Worm (Caenorhabditis elegans) whole organism, L2 larva: ENCODE measurements around the gene D1005.5.

ENCODE experiments used
- C34F6.9 ChIP-seq: fragments of 150-350 bp; optimal IDR thresholded peaks from 2 replicates; lab custom pipeline; 2014; ENCODE audit warnings: missing biosample characterization, missing genetic modification characterization
- F13H6.1 ChIP-seq: sonication (generic microtip); optimal IDR thresholded peaks from 2 replicates; lab custom pipeline; 2016; ENCODE audit warnings: missing genetic modification characterization, missing compliant biosample characterization
- Y55F3AM.14 ChIP-seq: fragments of 200-800 bp; sonication (Bioruptor generic); optimal IDR thresholded peaks from 2 replicates; lab custom pipeline; 2018; ENCODE audit warnings: mild to moderate bottlenecking, missing genetic modification characterization, missing compliant biosample characterization
- ZK546.5 ChIP-seq: sonication (generic microtip); optimal IDR thresholded peaks from 2 replicates; lab custom pipeline; 2017; ENCODE audit warnings: missing biosample characterization, missing genetic modification characterization
- aly-2 ChIP-seq: fragments of 150-350 bp; optimal IDR thresholded peaks from 2 replicates; lab custom pipeline; 2014; ENCODE audit warnings: missing biosample characterization, missing genetic modification characterization
- ama-1 ChIP-seq: fragments of 150-350 bp; optimal IDR thresholded peaks from 2 replicates; lab custom pipeline; 2018; ENCODE audit warnings: inconsistent platforms
- blmp-1 ChIP-seq: sonication (generic microtip); optimal IDR thresholded peaks from 2 replicates; lab custom pipeline; 2017; ENCODE audit warnings: missing genetic modification characterization, mild to moderate bottlenecking, missing compliant biosample characterization, antibody characterized with exemption, moderate library complexity; ENCODE audit not compliant: insufficient read depth
- crh-2 ChIP-seq: sonication (generic microtip); optimal IDR thresholded peaks from 2 replicates; lab custom pipeline; 2017; ENCODE audit warnings: missing biosample characterization, missing genetic modification characterization
- egl-27 ChIP-seq: sonication (generic microtip); optimal IDR thresholded peaks from 3 replicates; lab custom pipeline; 2017; ENCODE audit warnings: missing biosample characterization, missing genetic modification reagents, missing genetic modification characterization
- elt-1 ChIP-seq: fragments of 150-350 bp; optimal IDR thresholded peaks from 2 replicates; lab custom pipeline; 2014; ENCODE audit warnings: missing biosample characterization, missing genetic modification characterization
- fos-1 ChIP-seq: fragments of 150-350 bp; optimal IDR thresholded peaks from 2 replicates; lab custom pipeline; 2014; ENCODE audit warnings: missing biosample characterization, missing genetic modification characterization
- gmeb-1 ChIP-seq: fragments of 150-350 bp; optimal IDR thresholded peaks from 2 replicates; lab custom pipeline; 2014; ENCODE audit warnings: missing biosample characterization, missing genetic modification characterization
- lin-11 ChIP-seq: fragments of 150-350 bp; sonication (generic microtip); optimal IDR thresholded peaks from 2 replicates; lab custom pipeline; 2014; ENCODE audit warnings: missing biosample characterization, missing genetic modification characterization, inconsistent platforms, mixed read lengths
- lin-13 ChIP-seq: fragments of 150-350 bp; optimal IDR thresholded peaks from 2 replicates; lab custom pipeline; 2014; ENCODE audit warnings: missing biosample characterization, missing genetic modification reagents, missing genetic modification characterization
- lin-39 ChIP-seq: fragments of 150-350 bp; optimal IDR thresholded peaks from 2 replicates; lab custom pipeline; 2014; ENCODE audit warnings: missing biosample characterization, missing genetic modification reagents, missing genetic modification characterization
- lsy-2 ChIP-seq, 2 experiments: fragments of 150-350 bp in 1 of 2; sonication (generic microtip) in 1 of 2; optimal IDR thresholded peaks; 2 replicates each; lab custom pipeline; 2014 to 2017; ENCODE audit warnings: missing biosample characterization in 2 of 2, missing genetic modification characterization in 2 of 2
- mdl-1 ChIP-seq, 2 experiments: fragments of 150-350 bp in 1 of 2; sonication (generic microtip) in 1 of 2; optimal IDR thresholded peaks; 2 replicates each; lab custom pipeline; 2017; ENCODE audit warnings: missing biosample characterization in 2 of 2, missing genetic modification characterization in 2 of 2
- nhr-10 ChIP-seq: sonication (generic microtip); optimal IDR thresholded peaks from 2 replicates; lab custom pipeline; 2017; ENCODE audit warnings: missing biosample characterization, missing genetic modification characterization
- nhr-11 ChIP-seq: fragments of 150-350 bp; optimal IDR thresholded peaks from 2 replicates; lab custom pipeline; 2014; ENCODE audit warnings: missing biosample characterization, missing genetic modification characterization
- nhr-12 ChIP-seq: fragments of 150-350 bp; optimal IDR thresholded peaks from 2 replicates; lab custom pipeline; 2014; ENCODE audit warnings: missing biosample characterization, missing genetic modification characterization
- nhr-129 ChIP-seq: fragments of 150-350 bp; optimal IDR thresholded peaks from 2 replicates; lab custom pipeline; 2014; ENCODE audit warnings: missing biosample characterization, missing genetic modification characterization
- nhr-21 ChIP-seq: fragments of 150-350 bp; optimal IDR thresholded peaks from 2 replicates; lab custom pipeline; 2014; ENCODE audit warnings: missing biosample characterization, missing genetic modification characterization
- nhr-23 ChIP-seq: fragments of 150-350 bp; optimal IDR thresholded peaks from 2 replicates; lab custom pipeline; 2014; ENCODE audit warnings: missing biosample characterization, missing genetic modification reagents, missing genetic modification characterization
- nhr-237 ChIP-seq: fragments of 150-350 bp; optimal IDR thresholded peaks from 2 replicates; lab custom pipeline; 2014; ENCODE audit warnings: missing biosample characterization, missing genetic modification characterization
- nhr-25 ChIP-seq: fragments of 150-350 bp; sonication (generic microtip); optimal IDR thresholded peaks from 3 replicates; lab custom pipeline; 2014; ENCODE audit warnings: missing biosample characterization, missing genetic modification characterization
- nhr-6 ChIP-seq: fragments of 150-350 bp; optimal IDR thresholded peaks from 2 replicates; lab custom pipeline; 2014; ENCODE audit warnings: missing biosample characterization, missing genetic modification characterization
- nhr-77 ChIP-seq: fragments of 150-350 bp; optimal IDR thresholded peaks from 2 replicates; lab custom pipeline; 2014; ENCODE audit warnings: missing biosample characterization, missing genetic modification characterization
- peb-1 ChIP-seq: fragments of 150-350 bp; optimal IDR thresholded peaks from 2 replicates; lab custom pipeline; 2014; ENCODE audit warnings: missing biosample characterization, missing genetic modification characterization
- sem-4 ChIP-seq: fragments of 150-350 bp; optimal IDR thresholded peaks from 2 replicates; lab custom pipeline; 2014; ENCODE audit warnings: missing biosample characterization, missing genetic modification reagents, missing genetic modification characterization
- skn-1 ChIP-seq: sonication (generic microtip); optimal IDR thresholded peaks from 2 replicates; lab custom pipeline; 2017; ENCODE audit warnings: missing biosample characterization, missing genetic modification characterization
- sma-3 ChIP-seq: sonication (generic microtip); optimal IDR thresholded peaks from 2 replicates; lab custom pipeline; 2016; ENCODE audit warnings: missing genetic modification reagents, missing genetic modification characterization, missing compliant biosample characterization
- sma-9 ChIP-seq, 2 experiments: fragments of 150-350 bp in 1 of 2; sonication (generic microtip) in 1 of 2; optimal IDR thresholded peaks; 2 replicates each; lab custom pipeline; 2014 to 2016; ENCODE audit warnings: missing genetic modification characterization in 2 of 2, mild to moderate bottlenecking in 1 of 2, missing biosample characterization in 1 of 2, missing compliant biosample characterization in 1 of 2, missing genetic modification reagents in 1 of 2, moderate library complexity in 1 of 2
- snpc-4 ChIP-seq: fragments of 150-350 bp; optimal IDR thresholded peaks from 2 replicates; lab custom pipeline; 2014; ENCODE audit warnings: missing biosample characterization, missing genetic modification characterization
- unc-39 ChIP-seq: fragments of 150-350 bp; optimal IDR thresholded peaks from 2 replicates; lab custom pipeline; 2014; ENCODE audit warnings: missing biosample characterization, missing genetic modification characterization
- unc-55 ChIP-seq: fragments of 150-350 bp; sonication (generic microtip); optimal IDR thresholded peaks from 3 replicates; lab custom pipeline; 2014; ENCODE audit warnings: missing biosample characterization, missing genetic modification reagents, missing genetic modification characterization
- unc-62 ChIP-seq: fragments of 150-350 bp; optimal IDR thresholded peaks from 2 replicates; lab custom pipeline; 2014; ENCODE audit warnings: missing biosample characterization, missing genetic modification reagents, missing genetic modification characterization
- ztf-1 ChIP-seq: fragments of 200-800 bp; sonication (Bioruptor generic); conservative IDR thresholded peaks from 2 replicates; pipeline ENCODE4 v1.3.6; 2022; ENCODE audit warnings: missing genetic modification characterization, missing compliant biosample characterization
- ztf-11 ChIP-seq: sonication (generic microtip); optimal IDR thresholded peaks from 2 replicates; lab custom pipeline; 2017; ENCODE audit warnings: missing biosample characterization, missing genetic modification characterization
- ztf-4 ChIP-seq: fragments of 150-350 bp; optimal IDR thresholded peaks from 2 replicates; lab custom pipeline; 2014; ENCODE audit warnings: missing biosample characterization, missing genetic modification characterization

Gene D1005.5

DNA sequence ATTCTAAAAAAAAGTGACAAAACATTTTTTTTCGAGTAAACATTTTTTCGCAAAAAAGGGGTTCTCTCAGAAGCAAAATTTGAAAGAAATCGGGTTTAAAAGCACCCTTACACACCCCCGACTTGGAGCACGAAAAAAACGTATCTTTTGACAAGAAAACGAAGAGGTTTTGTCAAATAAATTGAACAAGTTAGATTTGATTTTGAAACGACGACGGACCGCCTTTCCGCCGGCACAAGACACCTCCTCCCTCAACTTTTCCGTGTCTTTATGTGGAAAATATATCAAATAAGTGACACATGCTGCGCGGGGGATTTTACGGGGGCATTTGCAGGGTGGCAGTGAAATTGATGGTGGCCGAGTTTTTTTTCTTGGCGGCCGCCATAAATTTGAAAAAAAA is 4.7 kb downstream of the D1005.5 start:
- TF ChIP-seq unc-39 (tag; lab: Kevin White, UChicago), result no peak
- no peak for TF ChIP-seq peb-1 (tag; lab: Kevin White, UChicago)
- no peak for TF ChIP-seq nhr-6 (tag; lab: Kevin White, UChicago)
- no peak for TF ChIP-seq sem-4 (tag; lab: Kevin White, UChicago)
- no peak for TF ChIP-seq nhr-25 (tag; lab: Kevin White, UChicago)
- no peak for TF ChIP-seq nhr-77
- TF ChIP-seq lsy-2 (tag; optimal IDR thresholded peaks at IDR 0.05; lab: Kevin White, UChicago), result no peak
- no peak for TF ChIP-seq Y55F3AM.14 (GFP tag; lab: Kevin White, UChicago)

ce11 chrX:1464699-1465098 is 8.1 kb downstream of the D1005.5 start, which contains the start of gene D1005.6:
TSS of gene D1005.6 (minus strand) at chrX:1464799.
- TF ChIP-seq Y55F3AM.14 (GFP tag; lab: Kevin White, UChicago) (no peak), ztf-1 (GFP tag; lab: Robert Waterston, UW) (no peak), unc-55 (GFP tag; lab: Kevin White, UChicago) (no peak), fos-1 (tag; lab: Kevin White, UChicago) (no peak)

DNA sequence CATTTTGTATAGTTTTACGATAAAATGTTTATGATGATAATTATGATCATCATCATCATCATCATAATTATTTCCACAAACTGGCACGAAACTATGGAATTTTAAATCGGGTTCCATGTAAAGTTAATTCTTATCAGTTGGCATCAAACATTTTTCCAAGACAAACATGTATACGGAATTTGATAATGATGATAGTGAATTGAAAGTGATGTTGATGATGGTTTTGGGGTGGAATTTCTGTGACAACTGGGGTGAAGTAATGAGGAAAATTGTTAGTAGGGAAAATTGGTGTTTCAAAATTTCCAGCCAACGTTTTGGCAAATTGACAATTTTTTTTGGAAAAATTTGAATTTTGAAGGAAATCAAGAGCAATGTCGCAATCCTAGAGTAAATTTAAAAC is 13.0 kb downstream of the D1005.5 start:
- TF ChIP-seq nhr-11 (tag; lab: Kevin White, UChicago) (no peak), ztf-1 (GFP tag; lab: Robert Waterston, UW) (no peak), Y55F3AM.14 (GFP tag; lab: Kevin White, UChicago) (no peak), unc-55 (GFP tag; lab: Kevin White, UChicago) (no peak), unc-62 (no peak), unc-39 (tag; lab: Kevin White, UChicago) (no peak), nhr-129 (tag; lab: Kevin White, UChicago) (no peak), nhr-23 (tag; lab: Kevin White, UChicago) (no peak), lin-39 (tag; lab: Kevin White, UChicago) (no peak), lin-11 (tag; lab: Kevin White, UChicago) (no peak), ztf-11 (no peak), nhr-10 (no peak), snpc-4 (tag; lab: Kevin White, UChicago) (no peak), ZK546.5 (no peak), sma-3 (GFP tag; lab: Kevin White, UChicago) (no peak), nhr-21 (no peak), elt-1 (tag; lab: Kevin White, UChicago) (no peak), F13H6.1 (tag; lab: Kevin White, UChicago) (no peak)

DNA sequence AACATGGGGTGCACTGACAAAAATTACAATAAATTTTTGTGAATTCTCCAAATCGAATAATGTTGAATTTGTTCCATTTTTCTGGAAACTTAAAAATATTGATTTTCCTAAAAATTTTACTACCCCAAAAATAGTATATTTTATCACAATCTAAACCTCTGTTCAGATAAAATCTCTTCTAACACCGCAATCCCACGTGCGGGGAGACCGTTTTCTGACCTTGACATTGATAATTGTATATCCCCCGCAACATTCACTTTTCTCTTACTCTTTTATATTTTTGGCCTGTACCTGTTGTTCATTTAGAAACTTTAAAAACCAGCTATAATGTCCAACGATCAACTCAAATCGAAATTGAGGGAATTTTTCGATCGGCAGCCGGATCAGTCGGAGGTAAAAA is 14.0 kb downstream of the D1005.5 start, which contains the start of gene D1005.2:
Gene D1005.2, plus strand, starts transcription at position 230 of the 400 bp plus-strand sequence.
- TF ChIP-seq nhr-25 (tag; lab: Kevin White, UChicago) (peak; percentile 20), sma-3 (GFP tag; lab: Kevin White, UChicago) (peak; percentile 24), mdl-1 (tag; optimal IDR thresholded peaks at IDR 0.05; lab: Kevin White, UChicago) (peak in 1 of 2 experiments; percentile 5), sma-9 (GFP tag; optimal IDR thresholded peaks at IDR 0.05; lab: Kevin White, UChicago) (peak; percentile 69), sma-9 (tag; optimal IDR thresholded peaks at IDR 0.05; lab: Kevin White, UChicago) (no peak), blmp-1 (peak; percentile 63), elt-1 (tag; lab: Kevin White, UChicago) (no peak)

- TF ChIP-seq F13H6.1 (tag; lab: Kevin White, UChicago) (peak; percentile 88), lin-13 (GFP tag; lab: Kevin White, UChicago) (peak; percentile 21), unc-62 (no peak), nhr-21 (peak; percentile 4), nhr-129 (tag; lab: Kevin White, UChicago) (peak; percentile 87), nhr-237 (tag; lab: Kevin White, UChicago) (no peak), egl-27 (tag; lab: Kevin White, UChicago) (peak; percentile 33), sma-3 (GFP tag; lab: Kevin White, UChicago) (peak; percentile 43), fos-1 (tag; lab: Kevin White, UChicago) (peak; percentile 85), aly-2 (no peak), crh-2 (tag; lab: Kevin White, UChicago) (peak; percentile 78), ZK546.5 (no peak), nhr-6 (tag; lab: Kevin White, UChicago) (peak; percentile 32), gmeb-1 (tag; lab: Kevin White, UChicago) (peak; percentile 8), C34F6.9 (tag; lab: Kevin White, UChicago) (peak; percentile 36), unc-55 (GFP tag; lab: Kevin White, UChicago) (no peak), skn-1 (tag; lab: Kevin White, UChicago) (peak; percentile 91), Y55F3AM.14 (GFP tag; lab: Kevin White, UChicago) (peak; percentile 21), nhr-77 (no peak), lsy-2 (tag; optimal IDR thresholded peaks at IDR 0.05; lab: Kevin White, UChicago) (peak in 1 of 2 experiments; percentile 58), sma-9 (GFP tag; optimal IDR thresholded peaks at IDR 0.05; lab: Kevin White, UChicago) (peak; percentile 83), sma-9 (tag; optimal IDR thresholded peaks at IDR 0.05; lab: Kevin White, UChicago) (no peak), ama-1 (lab: Kevin White, UChicago) (no peak), nhr-25 (tag; lab: Kevin White, UChicago) (peak; percentile 55), ztf-4 (tag; lab: Kevin White, UChicago) (peak; percentile 67), nhr-12 (tag; lab: Kevin White, UChicago) (no peak), elt-1 (tag; lab: Kevin White, UChicago) (no peak), unc-39 (tag; lab: Kevin White, UChicago) (no peak), sem-4 (tag; lab: Kevin White, UChicago) (peak; percentile 37), mdl-1 (tag; optimal IDR thresholded peaks at IDR 0.05; lab: Kevin White, UChicago) (peak in 1 of 2 experiments; percentile 21)
Observed at ce11 chrX:1456350-1457080, 16.3 kb downstream of the D1005.5 start.
